Worm (Caenorhabditis elegans) whole organism, L3 larva: ENCODE data around the gene vha-13.

Experiments used
- R02D3.7 ChIP-seq: fragments of 150-350 bp; optimal IDR thresholded peaks from 2 replicates; lab custom pipeline; 2014; ENCODE audit warnings: missing biosample characterization, missing genetic modification characterization
- elt-3 ChIP-seq, 3 experiments: fragments of 150-350 bp in 1 of 3; sonication (generic microtip) in 2 of 3; optimal IDR thresholded peaks; 2 replicates in 2 of 3; 4 replicates in 1 of 3; lab custom pipeline; 2014 to 2017; ENCODE audit warnings: missing biosample characterization in 3 of 3, missing genetic modification characterization in 3 of 3
- lin-15B ChIP-seq: fragments of 150-350 bp; optimal IDR thresholded peaks from 2 replicates; lab custom pipeline; 2014; ENCODE audit warnings: missing biosample characterization, missing genetic modification characterization

DNA sequence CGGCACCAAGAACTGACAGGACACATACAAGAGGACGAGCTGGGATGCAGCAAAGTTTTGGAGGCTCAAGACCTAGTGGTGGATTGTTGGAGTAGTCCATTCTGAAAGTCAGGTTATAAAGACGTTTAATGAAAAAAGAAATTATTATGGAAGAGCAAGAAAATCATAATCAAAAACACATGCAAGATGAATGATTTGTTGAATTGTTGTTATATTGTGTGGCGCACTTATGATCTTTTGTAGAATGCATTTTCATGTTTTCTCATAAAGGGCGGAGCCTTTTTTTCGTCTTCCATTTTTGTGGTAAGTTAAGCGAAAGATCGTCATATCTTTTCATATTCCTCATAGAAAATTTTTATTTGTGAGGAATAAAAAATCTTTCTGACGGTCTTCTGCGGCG is 35.0 kb upstream of the vha-13 start, which contains the start of gene F47B8.2:
- no peak for TF ChIP-seq R02D3.7 (tag; lab: Kevin White, UChicago)
- no peak for TF ChIP-seq lin-15B
- TF ChIP-seq elt-3 (tag; optimal IDR thresholded peaks at IDR 0.05; lab: Kevin White, UChicago): no peak
